Worm (Caenorhabditis elegans): ENCODE results near the gene ham-3.
A peak's percentile ranks its signal among the peaks of the same experiment; 100 is the strongest.

ham-3 gene

DNA sequence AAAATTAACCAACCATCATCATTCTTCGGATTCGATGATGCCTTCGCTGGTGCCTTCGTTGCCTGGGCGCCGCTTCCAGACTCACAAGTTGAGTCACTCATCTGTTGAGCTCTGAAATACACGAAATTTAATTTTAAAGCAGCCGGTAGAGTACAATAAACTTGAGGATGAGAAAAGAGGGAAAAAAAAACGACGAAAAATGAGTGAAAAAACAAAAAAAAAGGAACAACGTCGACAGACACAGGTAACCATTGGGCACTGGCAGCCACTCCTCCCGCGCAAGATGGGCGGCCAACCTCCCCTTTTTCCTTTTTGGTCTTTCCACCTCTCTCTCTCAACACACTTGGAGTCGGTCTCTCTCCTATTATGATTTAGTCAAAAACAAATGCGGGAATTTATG lies 26.1 kb downstream of the ham-3 start, which contains the start of gene K08E5.1:
Gene K08E5.1, minus strand, starts transcription at position 101 of the 400 bp plus-strand sequence.
- TF ChIP-seq lsy-2 (tag; optimal IDR thresholded peaks at IDR 0.05) (no peak), blmp-1 (tag; optimal IDR thresholded peaks at IDR 0.05) (no peak), drap-1 (GFP tag; optimal IDR thresholded peaks at IDR 0.05) (no peak), unc-62 (GFP tag; optimal IDR thresholded peaks at IDR 0.05) (no peak), tbx-8 (GFP tag; optimal IDR thresholded peaks at IDR 0.05) (no peak), elt-1 (tag; optimal IDR thresholded peaks at IDR 0.05; ENCODE audit: borderline replicate concordance, insufficient read depth) (no peak), nhr-237 (tag; optimal IDR thresholded peaks at IDR 0.05) (no peak), snpc-4 (tag; optimal IDR thresholded peaks at IDR 0.05) (no peak), elt-3 (tag; optimal IDR thresholded peaks at IDR 0.05) (no peak), cnd-1 (tag; optimal IDR thresholded peaks at IDR 0.05) (no peak)

DNA sequence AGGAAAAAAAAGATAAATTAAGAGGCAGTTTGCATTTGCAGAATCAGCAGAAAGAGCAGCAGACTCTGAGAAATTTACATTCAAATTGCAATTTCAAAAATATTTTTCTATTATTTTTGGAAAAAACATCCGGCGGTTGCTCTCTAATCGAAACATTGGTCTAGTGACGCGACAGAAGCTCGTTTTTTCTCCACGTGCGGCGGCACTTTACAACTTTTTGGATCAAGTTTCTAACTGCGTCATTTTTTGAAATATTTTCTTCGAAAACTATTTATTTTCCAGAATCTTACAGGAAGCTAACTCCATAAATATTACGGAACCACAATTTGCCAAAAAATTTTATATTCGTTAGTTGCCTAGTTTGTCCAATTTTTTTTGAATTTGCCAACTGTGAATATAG lies 29.3 kb downstream of the ham-3 start:
- no peak for TF ChIP-seq zip-8 (tag; optimal IDR thresholded peaks at IDR 0.05)

DNA sequence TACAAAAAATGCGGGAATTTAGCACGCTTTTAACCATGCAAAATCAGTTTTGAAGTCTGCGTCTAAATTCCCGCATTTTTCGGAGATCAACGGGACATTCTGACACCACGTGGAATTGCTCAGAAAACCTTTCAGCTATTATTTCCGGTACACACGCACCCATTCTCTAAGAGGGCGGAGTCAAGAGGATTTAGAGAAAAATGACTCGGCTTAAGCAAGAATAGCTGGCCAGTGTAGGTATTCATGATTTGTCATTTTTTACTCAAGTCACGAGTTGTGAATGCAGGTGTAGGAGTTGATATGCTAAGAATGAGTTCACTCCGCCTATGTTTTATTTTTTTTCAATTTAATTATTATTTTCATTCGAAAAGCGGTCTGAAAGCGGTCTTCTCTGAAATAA lies 30.1 kb downstream of the ham-3 start:
- TF ChIP-seq M03D4.4 (tag; optimal IDR thresholded peaks at IDR 0.05) (no peak), elt-1 (tag; optimal IDR thresholded peaks at IDR 0.05; ENCODE audit: borderline replicate concordance, insufficient read depth) (no peak), unc-39 (tag; optimal IDR thresholded peaks at IDR 0.05) (no peak), blmp-1 (tag; optimal IDR thresholded peaks at IDR 0.05) (no peak), hlh-1 (tag; optimal IDR thresholded peaks at IDR 0.05) (no peak), mep-1 (tag; optimal IDR thresholded peaks at IDR 0.05) (no peak), ham-2 (GFP tag; optimal IDR thresholded peaks at IDR 0.05) (no peak), lsy-2 (tag; optimal IDR thresholded peaks at IDR 0.05) (no peak), tbx-8 (GFP tag; optimal IDR thresholded peaks at IDR 0.05) (no peak), cnd-1 (tag; optimal IDR thresholded peaks at IDR 0.05) (no peak), nhr-76 (tag; optimal IDR thresholded peaks at IDR 0.05) (no peak), elt-3 (tag; optimal IDR thresholded peaks at IDR 0.05) (no peak)

DNA sequence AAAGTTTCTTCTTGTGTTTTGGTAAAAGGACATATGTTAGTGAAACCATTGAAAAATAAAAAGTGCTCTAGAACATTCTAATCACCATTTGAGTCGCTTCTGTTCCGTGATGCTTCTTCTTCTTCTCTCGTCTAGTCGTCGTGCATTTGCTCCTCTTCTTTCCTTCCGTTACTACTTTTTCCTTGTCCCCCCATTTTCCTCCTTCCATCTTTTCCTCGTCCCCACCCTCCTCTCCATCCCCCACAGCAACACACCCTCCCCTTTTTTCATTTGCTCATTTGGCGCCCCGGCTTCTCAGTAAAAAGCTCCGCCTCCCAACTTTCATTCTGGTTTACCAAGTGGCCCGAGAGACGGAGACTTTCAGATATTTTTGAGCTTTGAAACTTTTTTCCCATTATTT lies 31.1 kb downstream of the ham-3 start:
- peak; percentile 44 for TF ChIP-seq ces-1 (GFP tag; optimal IDR thresholded peaks at IDR 0.05)
- no peak for TF ChIP-seq pha-4 (tag; optimal IDR thresholded peaks at IDR 0.05)
- no peak for TF ChIP-seq ceh-39 (tag; optimal IDR thresholded peaks at IDR 0.05)
- TF ChIP-seq bed-3 (GFP tag; optimal IDR thresholded peaks at IDR 0.05), result no peak
- peak; percentile 16 for TF ChIP-seq unc-120 (tag; optimal IDR thresholded peaks at IDR 0.05; ENCODE audit: poor library complexity, severe bottlenecking)

DNA sequence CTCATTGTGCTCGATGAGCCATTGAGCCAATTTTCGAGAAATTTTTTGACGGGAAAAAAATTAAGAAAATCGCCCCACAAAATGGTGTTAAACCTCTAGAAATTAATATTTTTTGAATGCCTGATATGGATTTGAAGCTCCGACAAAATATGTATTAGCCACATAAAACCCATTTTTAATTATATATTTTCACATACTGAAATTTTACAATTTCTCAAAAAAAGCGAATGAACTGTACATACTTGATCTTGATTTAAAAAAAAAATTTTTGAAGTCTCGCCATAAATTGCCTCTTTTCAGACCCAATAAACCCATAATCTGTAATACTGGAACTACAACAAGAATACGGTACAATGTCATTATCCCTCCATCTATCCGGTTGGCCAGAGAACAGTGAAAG lies 31.9 kb downstream of the ham-3 start, which contains the start of gene nac-3:
Gene nac-3, plus strand, starts transcription at position 301 of the 400 bp plus-strand sequence.
- no peak for TF ChIP-seq mls-2 (tag; optimal IDR thresholded peaks at IDR 0.05)
- no peak for TF ChIP-seq lsy-2 (tag; optimal IDR thresholded peaks at IDR 0.05)
- TF ChIP-seq ham-2 (GFP tag; optimal IDR thresholded peaks at IDR 0.05), result no peak
- no peak for TF ChIP-seq ceh-43 (GFP tag; optimal IDR thresholded peaks at IDR 0.05)

DNA sequence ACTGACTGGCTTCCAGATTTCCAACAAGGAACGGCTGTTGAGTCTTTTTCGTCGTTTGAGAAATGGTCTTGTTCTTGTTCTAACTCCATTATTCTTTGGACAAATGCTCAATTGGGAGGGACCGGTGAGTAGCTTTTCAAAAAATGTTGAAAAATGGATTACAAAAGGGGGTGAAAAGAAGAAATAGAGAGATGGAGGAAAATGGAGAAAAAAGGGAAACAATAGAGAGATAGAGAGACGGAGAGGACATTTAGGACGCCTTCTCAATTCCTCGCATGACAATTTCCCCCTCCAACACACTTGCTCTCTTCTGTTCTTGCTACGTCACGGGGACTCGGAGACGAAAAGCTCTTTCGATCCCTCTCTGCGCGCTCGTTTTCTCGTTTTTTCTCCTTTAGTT lies 32.4 kb downstream of the ham-3 start:
- TF ChIP-seq tbx-8 (GFP tag; optimal IDR thresholded peaks at IDR 0.05), result no peak
- TF ChIP-seq ces-1 (GFP tag; optimal IDR thresholded peaks at IDR 0.05), result peak; percentile 84

DNA sequence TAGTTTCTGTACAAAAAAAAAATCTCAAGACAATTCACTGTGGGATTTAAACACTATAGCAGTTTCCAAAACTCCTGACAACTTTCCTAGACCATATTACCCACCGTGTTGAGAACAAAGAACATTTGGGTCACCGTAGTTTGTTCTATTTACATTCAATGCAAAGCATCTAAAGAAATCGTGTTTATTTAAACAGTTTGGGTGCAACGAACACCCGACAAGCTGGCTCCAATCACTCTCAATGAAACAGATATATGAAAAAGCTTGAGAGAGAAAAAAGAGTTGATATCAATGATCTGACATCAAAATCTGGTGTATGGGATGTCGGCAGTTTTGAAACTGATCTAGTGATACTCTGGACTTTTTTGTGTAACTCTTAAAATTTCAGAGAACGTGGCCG lies 34.4 kb downstream of the ham-3 start:
- no peak for TF ChIP-seq nhr-2 (tag; optimal IDR thresholded peaks at IDR 0.05)
- TF ChIP-seq ces-1 (GFP tag; optimal IDR thresholded peaks at IDR 0.05), result no peak
- TF ChIP-seq nhr-28 (tag; optimal IDR thresholded peaks at IDR 0.05), result no peak
- TF ChIP-seq bed-3 (GFP tag; optimal IDR thresholded peaks at IDR 0.05), result no peak
- no peak for TF ChIP-seq sptf-1 (tag; optimal IDR thresholded peaks at IDR 0.05)
- no peak for TF ChIP-seq elt-3 (tag; optimal IDR thresholded peaks at IDR 0.05)
- no peak for TF ChIP-seq nhr-237 (tag; optimal IDR thresholded peaks at IDR 0.05)
- no peak for TF ChIP-seq unc-39 (tag; optimal IDR thresholded peaks at IDR 0.05)
- no peak for TF ChIP-seq ceh-39 (tag; optimal IDR thresholded peaks at IDR 0.05)
- TF ChIP-seq unc-62 (GFP tag; optimal IDR thresholded peaks at IDR 0.05), result no peak
- no peak for TF ChIP-seq ham-2 (GFP tag; optimal IDR thresholded peaks at IDR 0.05)
